Fruit fly (Drosophila melanogaster) whole organism, wandering third instar larva: ENCODE measurements around the gene Ero1L.

Experiments used
- Abd-B ChIP-seq: fragments of >200 bp; optimal IDR thresholded peaks from 2 replicates; lab custom pipeline; 2017; ENCODE audit warnings: missing biosample characterization, missing genetic modification characterization
- CG32264 ChIP-seq: fragments of 200-800 bp; sonication (Bioruptor generic); optimal IDR thresholded peaks from 2 replicates; lab custom pipeline; 2016; ENCODE audit warnings: missing biosample characterization, missing genetic modification characterization
- CG9705 ChIP-seq: fragments of 200-800 bp; sonication (Bioruptor generic); optimal IDR thresholded peaks from 2 replicates; lab custom pipeline; 2018; ENCODE audit warnings: missing biosample characterization, mild to moderate bottlenecking, missing genetic modification characterization
- CrebA ChIP-seq: fragments of 200-800 bp; sonication (Bioruptor generic); optimal IDR thresholded peaks from 2 replicates; lab custom pipeline; 2016; ENCODE audit warnings: missing biosample characterization, mild to moderate bottlenecking, missing genetic modification characterization, borderline replicate concordance
- Dfd ChIP-seq: fragments of >200 bp; optimal IDR thresholded peaks from 2 replicates; lab custom pipeline; 2017; ENCODE audit warnings: missing biosample characterization, missing genetic modification characterization
- Dif ChIP-seq: fragments of 200-275, 200-300 bp; sonication (Bioruptor generic); optimal IDR thresholded peaks from 2 replicates; lab custom pipeline; 2018; ENCODE audit warnings: missing biosample characterization, missing genetic modification characterization; ENCODE audit not compliant: partially characterized antibody
- GATAd ChIP-seq: sonication (Bioruptor generic); optimal IDR thresholded peaks from 2 replicates; lab custom pipeline; 2016; ENCODE audit warnings: missing biosample characterization, missing genetic modification characterization
- HLH106 ChIP-seq: fragments of 200-800 bp; optimal IDR thresholded peaks from 3 replicates; lab custom pipeline; 2019; ENCODE audit warnings: missing biosample characterization, mild to moderate bottlenecking, missing genetic modification characterization, moderate library complexity
- Hnf4 ChIP-seq: fragments of 200-800 bp; sonication (Bioruptor generic); optimal IDR thresholded peaks from 2 replicates; lab custom pipeline; 2016; ENCODE audit warnings: missing biosample characterization, mild to moderate bottlenecking, missing genetic modification characterization
- Hr78 ChIP-seq: fragments of >200 bp; optimal IDR thresholded peaks from 2 replicates; lab custom pipeline; 2017; ENCODE audit warnings: missing biosample characterization, missing genetic modification characterization
- Hr83 ChIP-seq: fragments of 200-300 bp; sonication (Bioruptor generic); optimal IDR thresholded peaks from 2 replicates; lab custom pipeline; 2016; ENCODE audit warnings: missing biosample characterization, mild to moderate bottlenecking, missing genetic modification characterization, moderate library complexity; ENCODE audit not compliant: poor library complexity, severe bottlenecking
- Jra ChIP-seq: sonication (Bioruptor generic); optimal IDR thresholded peaks from 2 replicates; lab custom pipeline; 2016; ENCODE audit warnings: missing biosample characterization, missing genetic modification characterization
- Mio ChIP-seq: sonication (Bioruptor generic); optimal IDR thresholded peaks from 2 replicates; lab custom pipeline; 2016; ENCODE audit warnings: missing biosample characterization, missing genetic modification characterization
- Myc ChIP-seq: fragments of >200 bp; optimal IDR thresholded peaks from 2 replicates; lab custom pipeline; 2017
- N ChIP-seq: fragments of >200 bp; optimal IDR thresholded peaks from 2 replicates; lab custom pipeline; 2018; ENCODE audit warnings: missing biosample characterization, missing external identifiers, missing genetic modification characterization
- OdsH ChIP-seq: fragments of 200-800 bp; sonication (Bioruptor generic); optimal IDR thresholded peaks from 2 replicates; lab custom pipeline; 2016; ENCODE audit warnings: missing biosample characterization, mild to moderate bottlenecking, missing genetic modification characterization
- Rel ChIP-seq, 2 experiments: fragments of 200-800 bp; sonication (Bioruptor generic) in 1 of 2; optimal IDR thresholded peaks; 2 replicates in 1 of 2; 3 replicates in 1 of 2; lab custom pipeline; 2016 to 2019; ENCODE audit warnings: mild to moderate bottlenecking in 2 of 2, missing biosample characterization in 2 of 2, missing genetic modification characterization in 2 of 2, moderate library complexity in 1 of 2
- Sp1 ChIP-seq: fragments of 200-800 bp; sonication (Bioruptor generic); optimal IDR thresholded peaks from 3 replicates; lab custom pipeline; 2019; ENCODE audit warnings: missing biosample characterization, mild to moderate bottlenecking, missing genetic modification characterization, moderate library complexity
- Vsx2 ChIP-seq: fragments of 200-300, 225-300 bp; sonication (Bioruptor generic); optimal IDR thresholded peaks from 2 replicates; lab custom pipeline; 2018; ENCODE audit warnings: missing biosample characterization, missing genetic modification characterization; ENCODE audit not compliant: partially characterized antibody
- br ChIP-seq: fragments of 200-800 bp; sonication (Bioruptor generic); optimal IDR thresholded peaks from 2 replicates; lab custom pipeline; 2016; ENCODE audit warnings: missing biosample characterization, missing genetic modification characterization
- brk ChIP-seq: fragments of 200-800 bp; sonication (Bioruptor generic); optimal IDR thresholded peaks from 2 replicates; lab custom pipeline; 2016; ENCODE audit warnings: missing biosample characterization, mild to moderate bottlenecking, missing genetic modification characterization
- dl ChIP-seq, 2 experiments: fragments of 175-275, 200-275 bp in 1 of 2; fragments of 200-275 bp in 1 of 2; sonication (Bioruptor generic); optimal IDR thresholded peaks; lab custom pipeline; 2018; ENCODE audit warnings: mild to moderate bottlenecking in 2 of 2, missing biosample characterization in 2 of 2, missing genetic modification characterization in 2 of 2, moderate library complexity in 2 of 2; ENCODE audit not compliant: partially characterized antibody in 2 of 2, insufficient read depth in 1 of 2
- dmrt93B ChIP-seq: fragments of 200-800 bp; sonication (Bioruptor generic); optimal IDR thresholded peaks from 2 replicates; lab custom pipeline; 2018; ENCODE audit warnings: missing biosample characterization, mild to moderate bottlenecking, missing genetic modification characterization
- dsf ChIP-seq: sonication (Bioruptor generic); optimal IDR thresholded peaks from 2 replicates; lab custom pipeline; 2016; ENCODE audit warnings: missing biosample characterization, missing genetic modification characterization, borderline replicate concordance
- ey ChIP-seq: fragments of 200-800 bp; sonication (Bioruptor generic); optimal IDR thresholded peaks from 2 replicates; lab custom pipeline; 2016; ENCODE audit warnings: missing biosample characterization, missing genetic modification characterization
- foxo ChIP-seq, 2 experiments: fragments of 200-800 bp; sonication (Bioruptor generic); optimal IDR thresholded peaks; 2 replicates in 1 of 2; 3 replicates in 1 of 2; lab custom pipeline; 2016 to 2017; ENCODE audit warnings: missing biosample characterization in 2 of 2, missing genetic modification characterization in 2 of 2
- fru ChIP-seq: fragments of 200-800 bp; sonication (Bioruptor generic); optimal IDR thresholded peaks from 3 replicates; lab custom pipeline; 2016; ENCODE audit warnings: missing biosample characterization, mild to moderate bottlenecking, missing genetic modification characterization
- h ChIP-seq: fragments of 200-800 bp; sonication (Bioruptor generic); optimal IDR thresholded peaks from 3 replicates; lab custom pipeline; 2016; ENCODE audit warnings: missing biosample characterization, mild to moderate bottlenecking, missing genetic modification characterization
- jim ChIP-seq: fragments of 175-275, 200-325 bp; sonication (Bioruptor generic); optimal IDR thresholded peaks from 2 replicates; lab custom pipeline; 2016; ENCODE audit warnings: missing biosample characterization, mild to moderate bottlenecking, missing genetic modification characterization
- lola ChIP-seq: fragments of >200 bp; optimal IDR thresholded peaks from 2 replicates; lab custom pipeline; 2017; ENCODE audit warnings: missing biosample characterization, missing genetic modification characterization
- pan ChIP-seq: fragments of >200 bp; optimal IDR thresholded peaks from 2 replicates; lab custom pipeline; 2017
- psq ChIP-seq: fragments of 200-800 bp; sonication (Bioruptor generic); optimal IDR thresholded peaks from 3 replicates; lab custom pipeline; 2017; ENCODE audit warnings: missing biosample characterization, mild to moderate bottlenecking, missing genetic modification characterization, moderate library complexity
- rgr ChIP-seq: fragments of 200-800 bp; sonication (Bioruptor generic); optimal IDR thresholded peaks from 3 replicates; lab custom pipeline; 2016; ENCODE audit warnings: missing biosample characterization, mild to moderate bottlenecking, missing genetic modification characterization
- sage ChIP-seq: fragments of 200-800 bp; sonication (Bioruptor generic); optimal IDR thresholded peaks from 2 replicates; lab custom pipeline; 2016; ENCODE audit warnings: missing biosample characterization, mild to moderate bottlenecking, missing genetic modification characterization
- sv ChIP-seq: fragments of 200-800 bp; sonication (Bioruptor generic); optimal IDR thresholded peaks from 3 replicates; lab custom pipeline; 2016; ENCODE audit warnings: missing biosample characterization, missing genetic modification characterization
- tai ChIP-seq: sonication (Bioruptor generic); optimal IDR thresholded peaks from 2 replicates; lab custom pipeline; 2016; ENCODE audit warnings: missing biosample characterization, missing genetic modification characterization
- usp ChIP-seq: fragments of >200 bp; optimal IDR thresholded peaks from 2 replicates; lab custom pipeline; 2017; ENCODE audit warnings: missing biosample characterization, missing genetic modification characterization
- woc ChIP-seq: sonication (Bioruptor generic); optimal IDR thresholded peaks from 2 replicates; lab custom pipeline; 2016; ENCODE audit warnings: missing biosample characterization, mild to moderate bottlenecking, missing genetic modification characterization

Gene Ero1L

dm6 chr3L:4184563-4184962 lies 14.4 kb downstream of the Ero1L start, which contains the start of gene Teh3:
TSS of gene Teh3 (minus strand) at chr3L:4184663.
- TF ChIP-seq sage: no peak
- no peak for TF ChIP-seq OdsH
- no peak for TF ChIP-seq Hr83 (GFP tag; lab: Kevin White, UChicago)
- no peak for TF ChIP-seq HLH106 (tag; lab: Kevin White, UChicago)
- no peak for TF ChIP-seq sv (GFP tag; lab: Kevin White, UChicago)
- no peak for TF ChIP-seq ey (GFP tag; lab: Kevin White, UChicago)
- no peak for TF ChIP-seq rgr (GFP tag; lab: Kevin White, UChicago)
- no peak for TF ChIP-seq CrebA
- TF ChIP-seq Hnf4 (GFP tag; lab: Kevin White, UChicago): no peak
- TF ChIP-seq Vsx2: no peak
- TF ChIP-seq psq: no peak

- no peak for TF ChIP-seq brk (GFP tag; lab: Kevin White, UChicago)
- TF ChIP-seq CG9705 (GFP tag; lab: Kevin White, UChicago): no peak
- TF ChIP-seq Hnf4 (GFP tag; lab: Kevin White, UChicago): no peak
- no peak for TF ChIP-seq Hr78
- TF ChIP-seq Vsx2: no peak
- TF ChIP-seq dmrt93B: no peak
- TF ChIP-seq Jra (GFP tag; lab: Kevin White, UChicago): no peak
- no peak for TF ChIP-seq OdsH
- TF ChIP-seq lola: no peak
- no peak for TF ChIP-seq Hr83 (GFP tag; lab: Kevin White, UChicago)
- TF ChIP-seq ey (GFP tag; lab: Kevin White, UChicago): no peak
- TF ChIP-seq h: no peak
- no peak for TF ChIP-seq foxo (GFP tag; optimal IDR thresholded peaks at IDR 0.05; lab: Kevin White, UChicago)
- TF ChIP-seq N (GFP tag; lab: Kevin White, UChicago): no peak
- no peak for TF ChIP-seq Abd-B (GFP tag; lab: Kevin White, UChicago)
- TF ChIP-seq GATAd (GFP tag; lab: Kevin White, UChicago): no peak
- no peak for TF ChIP-seq pan (lab: Kevin White, UChicago)
- no peak for TF ChIP-seq jim (GFP tag; lab: Kevin White, UChicago)
- TF ChIP-seq CG32264 (GFP tag; lab: Kevin White, UChicago): no peak
Measured at dm6 chr3L:4185259-4185658, 15.1 kb downstream of the Ero1L start.

- TF ChIP-seq Hnf4 (GFP tag; lab: Kevin White, UChicago) (no peak), h (peak; percentile 62), usp (GFP tag; lab: Kevin White, UChicago) (no peak), foxo (GFP tag; optimal IDR thresholded peaks at IDR 0.05; lab: Kevin White, UChicago) (peak in 1 of 2 experiments; percentile 62), OdsH (peak; percentile 39), sv (GFP tag; lab: Kevin White, UChicago) (peak; percentile 34), ey (GFP tag; lab: Kevin White, UChicago) (peak; percentile 22), brk (GFP tag; lab: Kevin White, UChicago) (no peak), HLH106 (tag; lab: Kevin White, UChicago) (peak; percentile 27), Dif (GFP tag; lab: Kevin White, UChicago) (no peak), CG9705 (GFP tag; lab: Kevin White, UChicago) (peak; percentile 18), lola (no peak), Myc (no peak), fru (peak; percentile 44), Hr78 (no peak), CrebA (no peak), sage (no peak), N (GFP tag; lab: Kevin White, UChicago) (no peak), Dfd (no peak), jim (GFP tag; lab: Kevin White, UChicago) (no peak), tai (no peak), Hr83 (GFP tag; lab: Kevin White, UChicago) (peak; percentile 75), Mio (GFP tag; lab: Kevin White, UChicago) (no peak), Rel (GFP tag; optimal IDR thresholded peaks at IDR 0.05; lab: Kevin White, UChicago) (no peak), Rel (tag; optimal IDR thresholded peaks at IDR 0.05; lab: Kevin White, UChicago) (no peak), Jra (GFP tag; lab: Kevin White, UChicago) (peak; percentile 59), CG32264 (GFP tag; lab: Kevin White, UChicago) (no peak), br (GFP tag; lab: Kevin White, UChicago) (peak; percentile 4), woc (no peak), Abd-B (GFP tag; lab: Kevin White, UChicago) (no peak), dsf (GFP tag; lab: Kevin White, UChicago) (peak; percentile 17), rgr (GFP tag; lab: Kevin White, UChicago) (peak; percentile 70), pan (lab: Kevin White, UChicago) (no peak), dmrt93B (no peak), Sp1 (GFP tag; lab: Kevin White, UChicago) (no peak), psq (peak; percentile 24), Vsx2 (no peak), dl (GFP tag; optimal IDR thresholded peaks at IDR 0.05; lab: Kevin White, UChicago; ENCODE audit: insufficient read depth in 1 of 2, partially characterized antibody in 2 of 2) (no peak), GATAd (GFP tag; lab: Kevin White, UChicago) (peak; percentile 2)
Measured at dm6 chr3L:4186659-4187058, 16.5 kb downstream of the Ero1L start, which contains the start of gene VhaM9.7-c. TSS of gene VhaM9.7-c (minus strand) at chr3L:4186865.
